Worm (Caenorhabditis elegans): ENCODE data around the gene exos-9.

exos-9 gene

DNA sequence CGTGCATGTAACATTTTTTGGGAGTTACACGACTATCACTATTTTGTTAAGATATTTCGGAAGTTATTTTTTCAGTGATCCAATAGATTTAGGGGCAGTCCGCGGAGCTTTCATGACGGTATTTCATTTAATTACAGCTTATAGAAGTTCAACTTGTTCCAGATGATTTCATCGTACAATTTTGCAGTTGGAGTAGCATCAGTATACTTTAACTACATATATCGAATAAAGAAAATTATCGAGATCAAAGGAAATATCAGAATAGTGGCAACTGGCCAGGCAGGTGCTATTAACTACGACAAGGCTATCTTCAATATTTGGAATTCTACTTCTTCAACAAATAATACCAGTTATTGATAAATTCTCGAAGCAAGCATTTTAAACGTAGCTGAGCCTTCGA, 19.4 kb downstream of the exos-9 start (continued):
- TF ChIP-seq daf-16 (GFP tag; optimal IDR thresholded peaks at IDR 0.05) (no peak), daf-16 (tag; optimal IDR thresholded peaks at IDR 0.05) (no peak), egl-27 (tag; optimal IDR thresholded peaks at IDR 0.05) (no peak), ceh-20 (GFP tag; IDR thresholded peaks at IDR 0.05) (no peak), lim-7 (GFP tag; IDR thresholded peaks at IDR 0.05) (no peak), R02D3.7 (tag; optimal IDR thresholded peaks at IDR 0.05) (no peak), daf-12 (tag; optimal IDR thresholded peaks at IDR 0.05) (no peak), aha-1 (tag) (no peak), nhr-102 (tag; optimal IDR thresholded peaks at IDR 0.05) (no peak), fkh-10 (GFP tag; optimal IDR thresholded peaks at IDR 0.05) (no peak), zfp-3 (GFP tag; conservative IDR thresholded peaks at IDR 0.05) (no peak), attf-4 (tag; optimal IDR thresholded peaks at IDR 0.05) (no peak), lin-38 (GFP tag; IDR thresholded peaks at IDR 0.05) (peak; percentile 48), rbr-2 (tag; optimal IDR thresholded peaks at IDR 0.05) (no peak), nhr-28 (tag; optimal IDR thresholded peaks at IDR 0.05) (no peak), F10B5.3 (tag; optimal IDR thresholded peaks at IDR 0.05) (no peak), hlh-11 (tag; optimal IDR thresholded peaks at IDR 0.05) (no peak), lin-15B (tag; optimal IDR thresholded peaks at IDR 0.05) (no peak), lin-1 (GFP tag; IDR thresholded peaks at IDR 0.05) (0 out of 2 replicates have a peak, but pooled peaks have one; percentile 35), lin-39 (tag; optimal IDR thresholded peaks at IDR 0.05) (no peak), hlh-30 (tag; optimal IDR thresholded peaks at IDR 0.05; ENCODE audit: insufficient read depth) (no peak), ceh-32 (tag; optimal IDR thresholded peaks at IDR 0.05; ENCODE audit: poor library complexity) (no peak), lir-3 (tag; optimal IDR thresholded peaks at IDR 0.05) (no peak), F44E2.7 (GFP tag; IDR thresholded peaks at IDR 0.05) (no peak), mes-2 (tag; optimal IDR thresholded peaks at IDR 0.05; ENCODE audit: poor library complexity, severe bottlenecking) (no peak), nhr-25 (tag; optimal IDR thresholded peaks at IDR 0.05; ENCODE audit: borderline replicate concordance, insufficient read depth) (no peak), ces-1 (GFP tag; optimal IDR thresholded peaks at IDR 0.05) (no peak), nhr-237 (tag; optimal IDR thresholded peaks at IDR 0.05) (no peak), nhr-111 (GFP tag; optimal IDR thresholded peaks at IDR 0.05) (no peak), snpc-1.2 (GFP tag; IDR thresholded peaks at IDR 0.05) (no peak), lsy-2 (tag; optimal IDR thresholded peaks at IDR 0.05) (no peak), nhr-11 (tag; optimal IDR thresholded peaks at IDR 0.05) (no peak), Y48G9A.11 (GFP tag; IDR thresholded peaks at IDR 0.05) (peak; percentile 39; the same call in 1 of the 2 replicates), dve-1 (tag; optimal IDR thresholded peaks at IDR 0.05; ENCODE audit: insufficient read depth) (no peak), tra-1 (GFP tag; IDR thresholded peaks at IDR 0.05) (no peak), F37D6.2 (tag; optimal IDR thresholded peaks at IDR 0.05) (no peak), set-16 (GFP tag; IDR thresholded peaks at IDR 0.05) (no peak), T26A8.4 (GFP tag; IDR thresholded peaks at IDR 0.05) (no peak), dmd-9 (GFP tag; IDR thresholded peaks at IDR 0.05) (no peak), daf-19 (GFP tag; conservative IDR thresholded peaks at IDR 0.05) (0 out of 2 replicates have a peak, but pooled peaks have one; percentile 40), spr-3 (GFP tag; optimal IDR thresholded peaks at IDR 0.05) (no peak), php-3 (GFP tag; IDR thresholded peaks at IDR 0.05) (0 out of 2 replicates have a peak, but pooled peaks have one; percentile 28), Y105C5A.15 (GFP tag; IDR thresholded peaks at IDR 0.05) (0 out of 2 replicates have a peak, but pooled peaks have one; percentile 41)

All from whole organism, L4 larva.